Worm (Caenorhabditis elegans): ENCODE measurements around the gene cpsf-1.

DNA sequence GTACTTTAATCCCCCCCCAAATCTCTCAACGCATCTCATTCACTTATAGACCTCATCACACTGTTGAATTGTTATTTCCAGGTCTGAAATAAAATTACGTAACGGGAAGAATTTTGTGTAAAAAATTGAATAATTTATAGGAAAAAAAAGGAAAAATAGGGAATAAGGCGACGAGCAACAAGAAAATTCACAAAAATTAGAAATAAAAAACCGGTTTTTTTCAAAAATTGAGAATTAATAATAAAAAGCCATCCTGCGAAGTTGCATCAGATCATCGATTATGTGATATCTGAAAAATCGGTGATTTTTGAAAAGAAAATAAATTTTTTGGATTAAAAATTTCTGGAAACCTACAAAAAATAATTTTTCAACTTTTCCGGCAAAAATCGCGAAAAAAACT is 23.9 kb downstream of the cpsf-1 start:
- no peak for TF ChIP-seq nhr-25 (tag; optimal IDR thresholded peaks at IDR 0.05)
- TF ChIP-seq gmeb-1 (tag; optimal IDR thresholded peaks at IDR 0.05), result no peak
- no peak for TF ChIP-seq elt-3 (tag; optimal IDR thresholded peaks at IDR 0.05)
- no peak for TF ChIP-seq zag-1 (tag; optimal IDR thresholded peaks at IDR 0.05)
- no peak for TF ChIP-seq lin-13 (GFP tag; optimal IDR thresholded peaks at IDR 0.05)
